Worm (Caenorhabditis elegans) whole organism, L1 larva: ENCODE results near the gene F35C8.8.

Experiments used
- blmp-1 ChIP-seq: fragments of 150-350 bp; optimal IDR thresholded peaks from 2 replicates; lab custom pipeline; 2014; ENCODE audit warnings: missing biosample characterization, missing genetic modification characterization
- egl-27 ChIP-seq, 2 experiments: fragments of 150-350 bp in 1 of 2; sonication (generic microtip); optimal IDR thresholded peaks; 3 replicates each; lab custom pipeline; 2017 to 2018; ENCODE audit warnings: missing biosample characterization in 2 of 2, missing genetic modification characterization in 2 of 2, missing genetic modification reagents in 2 of 2
- fkh-10 ChIP-seq: sonication (generic microtip); optimal IDR thresholded peaks from 2 replicates; lab custom pipeline; 2017; ENCODE audit warnings: missing biosample characterization, missing genetic modification reagents, missing genetic modification characterization
- fos-1 ChIP-seq: fragments of 150-350 bp; optimal IDR thresholded peaks from 2 replicates; lab custom pipeline; 2014; ENCODE audit warnings: missing biosample characterization, missing genetic modification characterization
- nhr-12 ChIP-seq: sonication (generic microtip); optimal IDR thresholded peaks from 2 replicates; lab custom pipeline; 2017; ENCODE audit warnings: missing biosample characterization, missing genetic modification characterization
- nhr-77 ChIP-seq: fragments of 150-350 bp; optimal IDR thresholded peaks from 2 replicates; lab custom pipeline; 2014; ENCODE audit warnings: missing biosample characterization, missing genetic modification characterization
- nhr-85 ChIP-seq: sonication (generic microtip); peaks from one replicate; lab custom pipeline; 2016; ENCODE audit warnings: missing genetic modification characterization, inconsistent platforms, missing compliant biosample characterization
- tbx-2 ChIP-seq: sonication (generic microtip); optimal IDR thresholded peaks from 2 replicates; lab custom pipeline; 2016; ENCODE audit warnings: missing genetic modification characterization, missing compliant biosample characterization

DNA sequence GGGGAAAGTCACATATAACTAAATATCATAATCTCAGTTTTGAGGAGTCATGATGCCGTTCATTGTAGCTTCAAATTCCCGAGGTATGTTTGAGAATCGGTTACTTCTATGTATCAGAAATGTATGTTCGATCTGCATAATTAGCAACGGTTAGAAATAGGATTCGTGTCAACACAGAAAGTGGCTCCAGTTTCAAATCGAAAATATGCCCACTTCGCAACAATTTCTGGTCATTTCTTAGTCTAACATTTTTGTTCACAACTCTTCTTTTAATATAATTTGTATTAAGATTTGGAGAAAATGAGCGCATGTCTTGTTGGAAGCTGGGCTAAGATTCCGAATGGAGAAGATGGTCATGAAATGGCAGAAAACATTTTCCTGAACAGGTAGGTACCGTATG lies 41.1 kb upstream of the F35C8.8 start, which contains the start of gene pks-1:
- TF ChIP-seq blmp-1 (tag; lab: Kevin White, UChicago): no peak
- TF ChIP-seq fkh-10 (GFP tag; lab: Kevin White, UChicago): no peak
- no peak for TF ChIP-seq fos-1 (tag; lab: Kevin White, UChicago)
- TF ChIP-seq nhr-12: no peak
- TF ChIP-seq nhr-85: no peak
- no peak for TF ChIP-seq egl-27 (tag; optimal IDR thresholded peaks at IDR 0.05; lab: Kevin White, UChicago)
- no peak for TF ChIP-seq nhr-77
- TF ChIP-seq tbx-2 (tag; lab: Kevin White, UChicago): no peak
